Worm (Caenorhabditis elegans): Measurements from ENCODE around the gene let-2.

ce11 chrX:16403424-16403823 is 14.3 kb upstream of the let-2 start:
- TF ChIP-seq aly-1 (tag; optimal IDR thresholded peaks at IDR 0.05) (no peak), flt-1 (GFP tag; IDR thresholded peaks at IDR 0.05) (no peak), hmg-4 (GFP tag; optimal IDR thresholded peaks at IDR 0.05) (no peak), tra-4 (tag; optimal IDR thresholded peaks at IDR 0.05) (no peak), ama-1 (optimal IDR thresholded peaks at IDR 0.05) (no peak), hmbx-1 (tag; optimal IDR thresholded peaks at IDR 0.05) (no peak), tbx-37 (GFP tag; conservative IDR thresholded peaks at IDR 0.05) (no peak), ets-7 (tag; optimal IDR thresholded peaks at IDR 0.05) (no peak), scrt-1 (GFP tag; IDR thresholded peaks at IDR 0.05) (no peak), ceh-36 (tag; optimal IDR thresholded peaks at IDR 0.05) (no peak)
